Worm (Caenorhabditis elegans) whole organism, mixed stage, embryonic: ENCODE data around the gene phf-30.

Experiments
- M03D4.4 ChIP-seq: sonication (generic microtip); optimal IDR thresholded peaks from 2 replicates; lab custom pipeline; 2017; ENCODE audit warnings: mild to moderate bottlenecking, missing genetic modification characterization, missing compliant biosample characterization
- bed-3 ChIP-seq: fragments of 200-800 bp; sonication (Bioruptor generic); optimal IDR thresholded peaks from 3 replicates; lab custom pipeline; 2018; ENCODE audit warnings: mild to moderate bottlenecking, missing genetic modification characterization, moderate library complexity, missing compliant biosample characterization
- blmp-1 ChIP-seq: fragments of 150-350 bp; optimal IDR thresholded peaks from 2 replicates; lab custom pipeline; 2014; ENCODE audit warnings: missing biosample characterization, missing genetic modification characterization
- ceh-39 ChIP-seq: fragments of 150-350 bp; optimal IDR thresholded peaks from 2 replicates; lab custom pipeline; 2014; ENCODE audit warnings: missing biosample characterization, missing genetic modification characterization
- ceh-43 ChIP-seq: fragments of 200-800 bp; sonication (Bioruptor generic); optimal IDR thresholded peaks from 2 replicates; lab custom pipeline; 2018; ENCODE audit warnings: mild to moderate bottlenecking, missing genetic modification characterization, moderate library complexity, missing compliant biosample characterization
- ceh-83 ChIP-seq: fragments of 200-800 bp; sonication (Bioruptor generic); optimal IDR thresholded peaks from 2 replicates; lab custom pipeline; 2018; ENCODE audit warnings: mild to moderate bottlenecking, missing genetic modification characterization, missing compliant biosample characterization
- ces-1 ChIP-seq: fragments of 150-350 bp; optimal IDR thresholded peaks from 2 replicates; lab custom pipeline; 2014; ENCODE audit warnings: missing biosample characterization, missing genetic modification reagents, missing genetic modification characterization
- cnd-1 ChIP-seq: fragments of 200-800 bp; sonication (Bioruptor generic); optimal IDR thresholded peaks from 2 replicates; lab custom pipeline; 2018; ENCODE audit warnings: mild to moderate bottlenecking, missing genetic modification characterization, missing compliant biosample characterization
- drap-1 ChIP-seq: fragments of 200-800 bp; sonication (Bioruptor generic); optimal IDR thresholded peaks from 3 replicates; lab custom pipeline; 2018; ENCODE audit warnings: mild to moderate bottlenecking, missing genetic modification characterization, missing compliant biosample characterization
- elt-1 ChIP-seq: sonication (generic microtip); optimal IDR thresholded peaks from 2 replicates; lab custom pipeline; 2017; ENCODE audit warnings: missing genetic modification characterization, mild to moderate bottlenecking, missing compliant biosample characterization, antibody characterized with exemption, moderate library complexity, borderline replicate concordance; ENCODE audit not compliant: insufficient read depth
- elt-3 ChIP-seq: fragments of 150-350 bp; optimal IDR thresholded peaks from 2 replicates; lab custom pipeline; 2014; ENCODE audit warnings: missing biosample characterization, missing genetic modification characterization
- ham-2 ChIP-seq: fragments of 200-800 bp; sonication (Bioruptor generic); optimal IDR thresholded peaks from 2 replicates; lab custom pipeline; 2018; ENCODE audit warnings: mild to moderate bottlenecking, missing genetic modification characterization, missing compliant biosample characterization
- hlh-1 ChIP-seq: fragments of 150-350 bp; optimal IDR thresholded peaks from 2 replicates; lab custom pipeline; 2014; ENCODE audit warnings: missing biosample characterization, missing genetic modification reagents, missing genetic modification characterization
- lin-13 ChIP-seq: fragments of 150-350 bp; optimal IDR thresholded peaks from 2 replicates; lab custom pipeline; 2014; ENCODE audit warnings: missing biosample characterization, missing genetic modification characterization
- lin-32 ChIP-seq: fragments of 200-800 bp; sonication (Bioruptor generic); optimal IDR thresholded peaks from 2 replicates; lab custom pipeline; 2018; ENCODE audit warnings: mild to moderate bottlenecking, missing genetic modification characterization, missing compliant biosample characterization
- mep-1 ChIP-seq: fragments of 150-350 bp; optimal IDR thresholded peaks from 2 replicates; lab custom pipeline; 2017; ENCODE audit warnings: missing biosample characterization, missing genetic modification reagents, missing genetic modification characterization, inconsistent platforms
- mls-2 ChIP-seq: sonication (generic microtip); optimal IDR thresholded peaks from 2 replicates; lab custom pipeline; 2016; ENCODE audit warnings: mild to moderate bottlenecking, missing genetic modification characterization, moderate library complexity, missing compliant biosample characterization
- nhr-12 ChIP-seq: fragments of 150-350 bp; optimal IDR thresholded peaks from 2 replicates; lab custom pipeline; 2014; ENCODE audit warnings: missing biosample characterization, missing genetic modification characterization
- nhr-2 ChIP-seq: fragments of 150-350 bp; optimal IDR thresholded peaks from 2 replicates; lab custom pipeline; 2014; ENCODE audit warnings: missing biosample characterization, missing genetic modification characterization
- nhr-28 ChIP-seq: fragments of 150-350 bp; optimal IDR thresholded peaks from 2 replicates; lab custom pipeline; 2014; ENCODE audit warnings: missing biosample characterization, missing genetic modification characterization
- nhr-76 ChIP-seq: sonication (generic microtip); optimal IDR thresholded peaks from 2 replicates; lab custom pipeline; 2017; ENCODE audit warnings: missing biosample characterization, missing genetic modification characterization
- pha-4 ChIP-seq: fragments of 150-350 bp; optimal IDR thresholded peaks from 2 replicates; lab custom pipeline; 2018; ENCODE audit warnings: missing biosample characterization, missing genetic modification reagents, missing genetic modification characterization
- sptf-1 ChIP-seq: sonication (generic microtip); optimal IDR thresholded peaks from 2 replicates; lab custom pipeline; 2017; ENCODE audit warnings: mild to moderate bottlenecking, missing genetic modification characterization, moderate library complexity, missing compliant biosample characterization
- tbx-8 ChIP-seq: fragments of 200-800 bp; sonication (Bioruptor generic); optimal IDR thresholded peaks from 2 replicates; lab custom pipeline; 2018; ENCODE audit warnings: mild to moderate bottlenecking, missing genetic modification characterization, moderate library complexity, missing compliant biosample characterization
- unc-120 ChIP-seq: sonication (generic microtip); optimal IDR thresholded peaks from 2 replicates; lab custom pipeline; 2017; ENCODE audit warnings: missing genetic modification characterization, missing compliant biosample characterization; ENCODE audit not compliant: poor library complexity, severe bottlenecking
- unc-39 ChIP-seq: fragments of 150-350 bp; optimal IDR thresholded peaks from 2 replicates; lab custom pipeline; 2014; ENCODE audit warnings: missing biosample characterization, missing genetic modification characterization
- unc-62 ChIP-seq: fragments of 150-350 bp; optimal IDR thresholded peaks from 2 replicates; lab custom pipeline; 2014; ENCODE audit warnings: missing biosample characterization, missing genetic modification reagents, missing genetic modification characterization
- zip-8 ChIP-seq: fragments of 150-350 bp; optimal IDR thresholded peaks from 2 replicates; lab custom pipeline; 2014; ENCODE audit warnings: missing biosample characterization, missing genetic modification characterization
- ztf-11 ChIP-seq: fragments of 150-350 bp; optimal IDR thresholded peaks from 2 replicates; lab custom pipeline; 2014; ENCODE audit warnings: missing biosample characterization, missing genetic modification characterization

Gene phf-30

ce11 chrV:8500348-8500747 is 31.5 kb downstream of the phf-30 start (continued):
- TF ChIP-seq lin-32 (GFP tag; lab: Kevin White, UChicago) (peak; percentile 99), ham-2 (peak; percentile 99), blmp-1 (tag; lab: Kevin White, UChicago) (no peak), hlh-1 (tag; lab: Kevin White, UChicago) (peak; percentile 86), ztf-11 (peak; percentile 88), unc-120 (tag; lab: Kevin White, UChicago) (peak; percentile 99), ceh-83 (peak; percentile 99), bed-3 (peak; percentile 97)
- TF ChIP-seq, all 35 proteins: peak for 30

- TF ChIP-seq mep-1 (tag; lab: Kevin White, UChicago) (no peak), ces-1 (peak; percentile 37)
Measured at ce11 chrV:8507324-8507723, 38.5 kb downstream of the phf-30 start, which contains the start of gene ZK994.6. Gene ZK994.6, minus strand, starts transcription at chrV:8507424.

- no peak for TF ChIP-seq ces-1
- no peak for TF ChIP-seq nhr-2 (tag; lab: Kevin White, UChicago)
- TF ChIP-seq ztf-11 = no peak
- TF ChIP-seq mls-2 (tag; lab: Kevin White, UChicago) = no peak
- no peak for TF ChIP-seq nhr-76 (tag; lab: Kevin White, UChicago)
- no peak for TF ChIP-seq tbx-8
- TF ChIP-seq unc-120 (tag; lab: Kevin White, UChicago) = no peak
- TF ChIP-seq cnd-1 (tag; lab: Kevin White, UChicago) = no peak
Measured at ce11 chrV:8513361-8513760, 44.5 kb downstream of the phf-30 start, which contains the start of gene F45F2.9. Gene F45F2.9, minus strand, starts transcription at chrV:8513461.

ce11 chrV:8516426-8516825 is 47.6 kb downstream of the phf-30 start:
- no peak for TF ChIP-seq lin-13 (tag; lab: Kevin White, UChicago)
- TF ChIP-seq hlh-1 (tag; lab: Kevin White, UChicago) = no peak
- TF ChIP-seq ham-2 = no peak
- no peak for TF ChIP-seq zip-8 (tag; lab: Kevin White, UChicago)
- no peak for TF ChIP-seq ceh-39 (tag; lab: Kevin White, UChicago)
- no peak for TF ChIP-seq bed-3
- TF ChIP-seq blmp-1 (tag; lab: Kevin White, UChicago) = no peak
- TF ChIP-seq cnd-1 (tag; lab: Kevin White, UChicago) = no peak
- TF ChIP-seq pha-4 (tag; lab: Kevin White, UChicago) = no peak
- TF ChIP-seq M03D4.4 (tag; lab: Kevin White, UChicago) = no peak
- no peak for TF ChIP-seq mls-2 (tag; lab: Kevin White, UChicago)
- TF ChIP-seq ceh-43 (GFP tag; lab: Kevin White, UChicago) = no peak
- no peak for TF ChIP-seq unc-39 (tag; lab: Kevin White, UChicago)
- TF ChIP-seq mep-1 (tag; lab: Kevin White, UChicago) = no peak
- no peak for TF ChIP-seq nhr-2 (tag; lab: Kevin White, UChicago)
- no peak for TF ChIP-seq drap-1

ce11 chrV:8517711-8518110 is 48.9 kb downstream of the phf-30 start:
- no peak for TF ChIP-seq mep-1 (tag; lab: Kevin White, UChicago)
- no peak for TF ChIP-seq cnd-1 (tag; lab: Kevin White, UChicago)
- no peak for TF ChIP-seq unc-62 (GFP tag; lab: Kevin White, UChicago)
- no peak for TF ChIP-seq lin-13 (tag; lab: Kevin White, UChicago)
- no peak for TF ChIP-seq mls-2 (tag; lab: Kevin White, UChicago)
- TF ChIP-seq pha-4 (tag; lab: Kevin White, UChicago) = no peak
- TF ChIP-seq ham-2 = no peak
- no peak for TF ChIP-seq nhr-28 (tag; lab: Kevin White, UChicago)
- TF ChIP-seq bed-3 = no peak
- TF ChIP-seq elt-1 (tag; lab: Kevin White, UChicago) = no peak
- no peak for TF ChIP-seq nhr-12 (tag; lab: Kevin White, UChicago)
- TF ChIP-seq sptf-1 = no peak
- TF ChIP-seq ces-1 = no peak
- no peak for TF ChIP-seq ceh-43 (GFP tag; lab: Kevin White, UChicago)
- TF ChIP-seq ztf-11 = no peak
- TF ChIP-seq ceh-39 (tag; lab: Kevin White, UChicago) = no peak
- no peak for TF ChIP-seq unc-120 (tag; lab: Kevin White, UChicago)

ce11 chrV:8518283-8518682 is 49.4 kb downstream of the phf-30 start:
- TF ChIP-seq ham-2 (no peak), ces-1 (no peak), drap-1 (no peak), elt-3 (no peak), unc-39 (tag; lab: Kevin White, UChicago) (no peak), elt-1 (tag; lab: Kevin White, UChicago) (no peak), pha-4 (tag; lab: Kevin White, UChicago) (no peak), hlh-1 (tag; lab: Kevin White, UChicago) (no peak), nhr-76 (tag; lab: Kevin White, UChicago) (no peak), nhr-12 (tag; lab: Kevin White, UChicago) (no peak)
